Worm (Caenorhabditis elegans): Measurements from ENCODE around the gene Y43F8B.1.

The Y43F8B.1 gene

ce11 chrV:19546100-19546499, at the start of gene Y43F8B.1:
Gene Y43F8B.1, minus strand, starts transcription at chrV:19546200.
- TF ChIP-seq ref-2 (tag; optimal IDR thresholded peaks at IDR 0.05) (no peak), eyg-1 (tag; optimal IDR thresholded peaks at IDR 0.05) (no peak), ceh-14 (tag; optimal IDR thresholded peaks at IDR 0.05) (no peak), sdc-2 (tag; optimal IDR thresholded peaks at IDR 0.05) (no peak), pag-3 (tag; optimal IDR thresholded peaks at IDR 0.05; ENCODE audit: borderline replicate concordance) (no peak), ceh-6 (GFP tag; optimal IDR thresholded peaks at IDR 0.05) (no peak), ceh-18 (tag; optimal IDR thresholded peaks at IDR 0.05) (no peak), pha-2 (tag; optimal IDR thresholded peaks at IDR 0.05) (no peak)

ce11 chrV:19590826-19591225, 44.8 kb upstream of the Y43F8B.1 start:
- TF ChIP-seq fkh-6 (tag; optimal IDR thresholded peaks at IDR 0.05), result no peak
- TF ChIP-seq pros-1 (tag; optimal IDR thresholded peaks at IDR 0.05), result no peak
- no peak for TF ChIP-seq ceh-24 (tag; optimal IDR thresholded peaks at IDR 0.05)
- no peak for TF ChIP-seq tbx-2 (tag; optimal IDR thresholded peaks at IDR 0.05)
- no peak for TF ChIP-seq pha-2 (tag; optimal IDR thresholded peaks at IDR 0.05)
- TF ChIP-seq K09A11.1 (tag; optimal IDR thresholded peaks at IDR 0.05; ENCODE audit: insufficient read depth), result no peak
- TF ChIP-seq elt-4 (tag; optimal IDR thresholded peaks at IDR 0.05), result peak; percentile 79
- TF ChIP-seq hlh-6 (tag; optimal IDR thresholded peaks at IDR 0.05), result peak; percentile 8
- TF ChIP-seq npax-4 (tag; optimal IDR thresholded peaks at IDR 0.05), result no peak
- no peak for TF ChIP-seq K02D7.2 (tag; optimal IDR thresholded peaks at IDR 0.05)
- TF ChIP-seq sdc-2 (tag; optimal IDR thresholded peaks at IDR 0.05), result no peak
- TF ChIP-seq ceh-31 (tag; optimal IDR thresholded peaks at IDR 0.05), result no peak
- no peak for TF ChIP-seq ref-2 (tag; optimal IDR thresholded peaks at IDR 0.05)
- no peak for TF ChIP-seq ahr-1 (tag; optimal IDR thresholded peaks at IDR 0.05)
- TF ChIP-seq F13H6.1 (tag; optimal IDR thresholded peaks at IDR 0.05), result no peak
- TF ChIP-seq lim-6 (tag; optimal IDR thresholded peaks at IDR 0.05), result no peak
- no peak for TF ChIP-seq ceh-19 (GFP tag; optimal IDR thresholded peaks at IDR 0.05)
- no peak for TF ChIP-seq gmeb-2 (tag; optimal IDR thresholded peaks at IDR 0.05)

ce11 chrV:19582256-19582655, 36.3 kb upstream of the Y43F8B.1 start:
- TF ChIP-seq pros-1 (tag; optimal IDR thresholded peaks at IDR 0.05) (no peak), pax-1 (tag; optimal IDR thresholded peaks at IDR 0.05) (no peak), tbx-2 (tag; optimal IDR thresholded peaks at IDR 0.05) (no peak), sox-4 (tag; optimal IDR thresholded peaks at IDR 0.05) (no peak), ceh-14 (tag; optimal IDR thresholded peaks at IDR 0.05) (no peak), odd-2 (tag; optimal IDR thresholded peaks at IDR 0.05) (no peak), eyg-1 (tag; optimal IDR thresholded peaks at IDR 0.05) (no peak), T23F11.4 (GFP tag; optimal IDR thresholded peaks at IDR 0.05) (no peak)

ce11 chrV:19579509-19579908, 33.5 kb upstream of the Y43F8B.1 start:
- TF ChIP-seq pqm-1 (tag; optimal IDR thresholded peaks at IDR 0.05) (no peak), mec-3 (tag; optimal IDR thresholded peaks at IDR 0.05; ENCODE audit: borderline replicate concordance) (no peak), ceh-45 (GFP tag; IDR thresholded peaks at IDR 0.05) (no peak), ref-2 (tag; optimal IDR thresholded peaks at IDR 0.05) (no peak), unc-3 (GFP tag; conservative IDR thresholded peaks at IDR 0.05) (no peak), unc-3 (tag; optimal IDR thresholded peaks at IDR 0.05) (no peak), eyg-1 (tag; optimal IDR thresholded peaks at IDR 0.05) (no peak), ceh-24 (tag; optimal IDR thresholded peaks at IDR 0.05) (no peak), npax-4 (tag; optimal IDR thresholded peaks at IDR 0.05) (no peak), ama-1 (optimal IDR thresholded peaks at IDR 0.05) (no peak), pax-1 (tag; optimal IDR thresholded peaks at IDR 0.05) (no peak)

ce11 chrV:19570102-19570501, 24.1 kb upstream of the Y43F8B.1 start:
- no peak for TF ChIP-seq unc-3 (GFP tag; conservative IDR thresholded peaks at IDR 0.05)
- TF ChIP-seq unc-3 (tag; optimal IDR thresholded peaks at IDR 0.05), result no peak
- TF ChIP-seq unc-86 (tag; optimal IDR thresholded peaks at IDR 0.05), result no peak
- no peak for TF ChIP-seq ets-4 (tag; optimal IDR thresholded peaks at IDR 0.05)
- no peak for TF ChIP-seq hlh-15 (tag; optimal IDR thresholded peaks at IDR 0.05)
- TF ChIP-seq elt-2 (tag; optimal IDR thresholded peaks at IDR 0.05), result no peak
- no peak for TF ChIP-seq eyg-1 (tag; optimal IDR thresholded peaks at IDR 0.05)

All from whole organism, late embryonic.